Fruit fly (Drosophila melanogaster) whole organism, wandering third instar larva: ENCODE data around the gene CG14960.

Source experiments
- Dfd ChIP-seq: fragments of >200 bp; optimal IDR thresholded peaks from 2 replicates; lab custom pipeline; 2017; ENCODE audit warnings: missing biosample characterization, missing genetic modification characterization
- Hnf4 ChIP-seq: fragments of 200-800 bp; sonication (Bioruptor generic); optimal IDR thresholded peaks from 2 replicates; lab custom pipeline; 2016; ENCODE audit warnings: missing biosample characterization, mild to moderate bottlenecking, missing genetic modification characterization
- Jra ChIP-seq: sonication (Bioruptor generic); optimal IDR thresholded peaks from 2 replicates; lab custom pipeline; 2016; ENCODE audit warnings: missing biosample characterization, missing genetic modification characterization

DNA sequence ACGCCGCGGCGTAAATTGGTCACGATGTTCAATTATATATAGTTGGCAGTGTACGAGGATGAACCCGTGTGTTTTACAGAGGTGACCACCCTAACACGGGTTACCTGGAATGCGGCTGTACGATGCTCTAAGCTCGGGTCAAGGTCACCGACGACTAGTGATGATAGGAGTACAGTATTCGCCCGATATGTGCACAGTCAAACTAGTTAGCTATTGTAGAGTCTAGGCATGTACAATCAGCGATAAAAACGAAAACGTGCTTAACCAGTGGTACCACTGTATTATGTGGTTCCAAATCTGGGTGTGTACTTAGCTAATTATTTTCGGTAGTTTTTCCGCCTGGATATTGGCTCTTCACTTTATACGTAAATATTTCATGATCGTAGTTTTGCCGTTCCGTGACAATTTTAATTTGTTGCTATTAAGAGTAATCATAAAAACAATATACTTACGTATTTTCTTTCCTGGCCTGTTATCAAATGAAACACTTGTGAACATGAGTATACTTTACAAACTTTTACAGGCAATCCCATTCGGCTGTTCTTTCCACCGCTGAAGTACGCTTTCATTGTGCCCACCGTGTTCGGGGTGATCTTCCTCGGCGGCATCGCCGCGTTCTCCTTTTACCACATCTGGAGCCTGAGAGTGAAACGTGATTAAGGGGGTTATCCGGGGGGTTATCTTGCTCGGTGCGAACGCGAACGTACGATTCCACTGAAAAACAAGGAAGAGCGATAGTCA lies 49.3 kb downstream of the CG14960 start:
- TF ChIP-seq Dfd (GFP tag; lab: Kevin White, UChicago) (no peak), Jra (GFP tag; lab: Kevin White, UChicago) (peak; percentile 1), Hnf4 (GFP tag; lab: Kevin White, UChicago) (no peak)
